Fruit fly (Drosophila melanogaster): ENCODE data around the gene CASK.
A peak's percentile ranks its signal among the peaks of the same experiment; 100 is the strongest.

CASK gene

dm6 chr3R:21834234-21835070, 12.0 kb upstream of the CASK start (continued):
- 0 out of 3 replicates have a peak, but pooled peaks have one; percentile 46 for TF ChIP-seq H15 (GFP tag; IDR thresholded peaks at IDR 0.05)
- peak in 1 of 2 experiments; percentile 42 for TF ChIP-seq Hr51 (GFP tag; optimal IDR thresholded peaks at IDR 0.05)
- no peak for TF ChIP-seq fd102C (GFP tag; optimal IDR thresholded peaks at IDR 0.05)
- TF ChIP-seq CG4707 (GFP tag; optimal IDR thresholded peaks at IDR 0.05), result no peak
- TF ChIP-seq CG33213 (GFP tag; optimal IDR thresholded peaks at IDR 0.05), result no peak
- TF ChIP-seq pzg (GFP tag; optimal IDR thresholded peaks at IDR 0.05), result no peak
- no peak for TF ChIP-seq mam (GFP tag; optimal IDR thresholded peaks at IDR 0.05)
- TF ChIP-seq pho (GFP tag; optimal IDR thresholded peaks at IDR 0.05), result no peak
- TF ChIP-seq CG7372 (GFP tag; IDR thresholded peaks at IDR 0.05), result no peak
- no peak for TF ChIP-seq CG11695 (GFP tag; IDR thresholded peaks at IDR 0.05)
- peak; percentile 70 for TF ChIP-seq unpg (GFP tag; optimal IDR thresholded peaks at IDR 0.05)
- TF ChIP-seq CG6683 (GFP tag; optimal IDR thresholded peaks at IDR 0.05), result no peak
- no peak for TF ChIP-seq CG11093 (GFP tag; IDR thresholded peaks at IDR 0.05)
- no peak for TF ChIP-seq ranshi (GFP tag; IDR thresholded peaks at IDR 0.05)
- 0 out of 3 replicates have a peak, but pooled peaks have one; percentile 8 for TF ChIP-seq CG7357 (GFP tag; IDR thresholded peaks at IDR 0.05)
- TF ChIP-seq CG5953 (GFP tag; IDR thresholded peaks at IDR 0.05), result no peak
- no peak for TF ChIP-seq CrebB (tag; optimal IDR thresholded peaks at IDR 0.05)
- no peak for TF ChIP-seq C15 (GFP tag; IDR thresholded peaks at IDR 0.05)
- TF ChIP-seq HmgZ (tag; optimal IDR thresholded peaks at IDR 0.05), result no peak
- no peak for TF ChIP-seq tna (GFP tag; IDR thresholded peaks at IDR 0.05; ENCODE audit: partially characterized antibody)
- peak; percentile 18 for TF ChIP-seq CG10267 (tag; optimal IDR thresholded peaks at IDR 0.05)
- TF ChIP-seq dimm (GFP tag; IDR thresholded peaks at IDR 0.05), result 0 out of 2 replicates have a peak, but pooled peaks have one; percentile 35
- TF ChIP-seq CG8290 (GFP tag; optimal IDR thresholded peaks at IDR 0.05), result no peak
- TF ChIP-seq CG8290 (tag; optimal IDR thresholded peaks at IDR 0.05), result no peak
- no peak for TF ChIP-seq Dip2 (GFP tag; IDR thresholded peaks at IDR 0.05)
- peak; percentile 70 for TF ChIP-seq CG17829 (tag; optimal IDR thresholded peaks at IDR 0.05)
- no peak for TF ChIP-seq fu2 (GFP tag; optimal IDR thresholded peaks at IDR 0.05)
- no peak for TF ChIP-seq CG17912 (GFP tag; optimal IDR thresholded peaks at IDR 0.05)
- TF ChIP-seq NfI (GFP tag; optimal IDR thresholded peaks at IDR 0.05), result no peak
- TF ChIP-seq emc (GFP tag; optimal IDR thresholded peaks at IDR 0.05), result no peak
- TF ChIP-seq pb (GFP tag; optimal IDR thresholded peaks at IDR 0.05), result no peak
- peak; percentile 58 for TF ChIP-seq grau (tag; optimal IDR thresholded peaks at IDR 0.05)
- peak; percentile 26 for TF ChIP-seq dmrt99B (tag; optimal IDR thresholded peaks at IDR 0.05)
- no peak for TF ChIP-seq seq (GFP tag; IDR thresholded peaks at IDR 0.05)
- TF ChIP-seq MTF-1 (GFP tag; optimal IDR thresholded peaks at IDR 0.05; ENCODE audit: borderline replicate concordance), result no peak
- no peak for TF ChIP-seq wdn (GFP tag; IDR thresholded peaks at IDR 0.05)
- no peak for TF ChIP-seq ewg (GFP tag; optimal IDR thresholded peaks at IDR 0.05)
- TF ChIP-seq tgo (GFP tag; IDR thresholded peaks at IDR 0.05), result no peak
- TF ChIP-seq sna (GFP tag; IDR thresholded peaks at IDR 0.05; ENCODE audit: partially characterized antibody), result no peak
- no peak for TF ChIP-seq corto (GFP tag; optimal IDR thresholded peaks at IDR 0.05)
- no peak for TF ChIP-seq CG9797 (GFP tag; optimal IDR thresholded peaks at IDR 0.05)
- TF ChIP-seq stc (GFP tag; IDR thresholded peaks at IDR 0.05), result no peak
- TF ChIP-seq Abd-B (GFP tag; optimal IDR thresholded peaks at IDR 0.05), result no peak
- TF ChIP-seq fd64A (GFP tag; optimal IDR thresholded peaks at IDR 0.05), result no peak
- TF ChIP-seq CG2889 (GFP tag; IDR thresholded peaks at IDR 0.05), result no peak
- peak; percentile 75 for TF ChIP-seq CG18262 (tag; optimal IDR thresholded peaks at IDR 0.05)
- TF ChIP-seq pfk (GFP tag; optimal IDR thresholded peaks at IDR 0.05), result no peak
- TF ChIP-seq ERR (GFP tag; optimal IDR thresholded peaks at IDR 0.05), result no peak
- TF ChIP-seq Fer3 (tag; optimal IDR thresholded peaks at IDR 0.05), result no peak
- TF ChIP-seq CHES-1-like (GFP tag; optimal IDR thresholded peaks at IDR 0.05), result no peak
